Worm (Caenorhabditis elegans) whole organism, L3 larva: ENCODE measurements around the gene mog-3.

Experiments
- ama-1 ChIP-seq: fragments of 150-350 bp; optimal IDR thresholded peaks from 2 replicates; lab custom pipeline; 2018
- elt-3 ChIP-seq, 3 experiments: fragments of 150-350 bp in 1 of 3; sonication (generic microtip) in 2 of 3; optimal IDR thresholded peaks; 2 replicates in 2 of 3; 4 replicates in 1 of 3; lab custom pipeline; 2014 to 2017; ENCODE audit warnings: missing biosample characterization in 3 of 3, missing genetic modification characterization in 3 of 3
- eor-1 ChIP-seq, 2 experiments: fragments of 150-350 bp; optimal IDR thresholded peaks; 2 replicates each; lab custom pipeline; 2014 to 2018; ENCODE audit warnings: missing biosample characterization in 2 of 2, missing genetic modification characterization in 2 of 2
- nfya-1 ChIP-seq: sonication (generic microtip); optimal IDR thresholded peaks from 2 replicates; lab custom pipeline; 2017; ENCODE audit warnings: missing genetic modification characterization, mild to moderate bottlenecking, missing compliant biosample characterization, antibody characterized with exemption, moderate library complexity; ENCODE audit not compliant: insufficient read depth
- nhr-12 ChIP-seq: fragments of 150-350 bp; optimal IDR thresholded peaks from 2 replicates; lab custom pipeline; 2014; ENCODE audit warnings: missing biosample characterization, missing genetic modification characterization
- nhr-237 ChIP-seq: fragments of 150-350 bp; optimal IDR thresholded peaks from 2 replicates; lab custom pipeline; 2014; ENCODE audit warnings: missing biosample characterization, missing genetic modification characterization
- nhr-77 ChIP-seq: fragments of 150-350 bp; optimal IDR thresholded peaks from 2 replicates; lab custom pipeline; 2014; ENCODE audit warnings: missing biosample characterization, missing genetic modification characterization
- pqm-1 ChIP-seq: fragments of 150-350 bp; optimal IDR thresholded peaks from 2 replicates; lab custom pipeline; 2017; ENCODE audit warnings: missing biosample characterization, missing genetic modification characterization, inconsistent platforms
- unc-39 ChIP-seq: sonication (generic microtip); optimal IDR thresholded peaks from 4 replicates; lab custom pipeline; 2017; ENCODE audit warnings: missing biosample characterization, missing genetic modification characterization
- unc-62 ChIP-seq: fragments of 150-350 bp; sonication (generic microtip); optimal IDR thresholded peaks from 4 replicates; lab custom pipeline; 2014; ENCODE audit warnings: missing biosample characterization, missing genetic modification reagents, missing genetic modification characterization
- ztf-11 ChIP-seq: fragments of 150-350 bp; optimal IDR thresholded peaks from 2 replicates; lab custom pipeline; 2014; ENCODE audit warnings: missing biosample characterization, missing genetic modification characterization
- ztf-4 ChIP-seq: fragments of 150-350 bp; optimal IDR thresholded peaks from 2 replicates; lab custom pipeline; 2014; ENCODE audit warnings: missing biosample characterization, missing genetic modification characterization

Gene mog-3

ce11 chrIII:5349250-5349649 is 40.9 kb downstream of the mog-3 start, which contains the start of gene thoc-5 (continued):
- peak; percentile 79 for TF ChIP-seq nfya-1 (tag; lab: Kevin White, UChicago)
- no peak for TF ChIP-seq nhr-12 (tag; lab: Kevin White, UChicago)
- TF ChIP-seq nhr-237 (tag; lab: Kevin White, UChicago), result no peak
- TF ChIP-seq nhr-77 (tag; lab: Kevin White, UChicago), result no peak
- TF ChIP-seq unc-39, result no peak
- TF ChIP-seq elt-3 (tag; optimal IDR thresholded peaks at IDR 0.05; lab: Kevin White, UChicago), result no peak
- TF ChIP-seq unc-62 (GFP tag; lab: Kevin White, UChicago), result no peak
- peak; percentile 31 for TF ChIP-seq pqm-1 (tag; lab: Kevin White, UChicago)
- no peak for TF ChIP-seq ama-1 (lab: Kevin White, UChicago)
- TF ChIP-seq ztf-11, result no peak
- no peak for TF ChIP-seq eor-1 (tag; optimal IDR thresholded peaks at IDR 0.05; lab: Kevin White, UChicago)
- no peak for TF ChIP-seq ztf-4 (tag; lab: Kevin White, UChicago)
- TF ChIP-seq, all 47 proteins: peak for 17
